Worm (Caenorhabditis elegans) whole organism, L1 larva: ENCODE results near the gene Y32B12A.5.

ENCODE experiments used
- C04F5.9 ChIP-seq: sonication (generic microtip); optimal IDR thresholded peaks from 2 replicates; lab custom pipeline; 2016; ENCODE audit warnings: missing genetic modification characterization, missing compliant biosample characterization
- aha-1 ChIP-seq: fragments of 150-350 bp; optimal IDR thresholded peaks from 2 replicates; lab custom pipeline; 2014; ENCODE audit warnings: missing biosample characterization, missing genetic modification characterization
- alr-1 ChIP-seq: fragments of 200-800 bp; sonication (Bioruptor generic); optimal IDR thresholded peaks from 2 replicates; lab custom pipeline; 2018; ENCODE audit warnings: borderline replicate concordance, mild to moderate bottlenecking, missing genetic modification characterization, missing compliant biosample characterization
- ama-1 ChIP-seq: fragments of 150-350 bp; optimal IDR thresholded peaks from 2 replicates; lab custom pipeline; 2014
- ceh-63 ChIP-seq: fragments of 200-800 bp; sonication (Bioruptor generic); optimal IDR thresholded peaks from 2 replicates; lab custom pipeline; 2018; ENCODE audit warnings: mild to moderate bottlenecking, missing genetic modification characterization, missing compliant biosample characterization
- ceh-90 ChIP-seq: sonication (generic microtip); optimal IDR thresholded peaks from 2 replicates; lab custom pipeline; 2016; ENCODE audit warnings: missing genetic modification characterization, missing compliant biosample characterization
- efl-1 ChIP-seq, 4 experiments: fragments of 150-350 bp; optimal IDR thresholded peaks in 3 of 4; peaks in 1 of 4; 1 replicate in 1 of 4; 2 replicates in 3 of 4; lab custom pipeline; 2014; ENCODE audit warnings: missing biosample characterization in 2 of 4, missing genetic modification characterization in 2 of 4, missing genetic modification reagents in 2 of 4
- efl-3 ChIP-seq: fragments of 200-800 bp; sonication (Bioruptor generic); optimal IDR thresholded peaks from 2 replicates; lab custom pipeline; 2018; ENCODE audit warnings: mild to moderate bottlenecking, missing genetic modification characterization, missing compliant biosample characterization
- egl-13 ChIP-seq: sonication (generic microtip); optimal IDR thresholded peaks from 2 replicates; lab custom pipeline; 2016; ENCODE audit warnings: missing genotype, missing genetic modification reagents, missing genetic modification characterization, missing compliant biosample characterization
- hlh-17 ChIP-seq: fragments of 200-800 bp; sonication (Bioruptor generic); optimal IDR thresholded peaks from 2 replicates; lab custom pipeline; 2018; ENCODE audit warnings: missing genetic modification characterization, mild to moderate bottlenecking, missing compliant biosample characterization, moderate library complexity, borderline replicate concordance
- isw-1 ChIP-seq: fragments of 200-800 bp; sonication (Bioruptor generic); IDR thresholded peaks from 2 replicates; pipeline ENCODE4 v1.3.6; 2022; ENCODE audit warnings: missing genetic modification characterization, missing compliant biosample characterization
- lin-14 ChIP-seq: fragments of 200-800 bp; sonication (Bioruptor generic); optimal IDR thresholded peaks from 2 replicates; lab custom pipeline; 2018; ENCODE audit warnings: mild to moderate bottlenecking, missing genetic modification characterization, moderate library complexity, missing compliant biosample characterization
- lin-15B ChIP-seq: fragments of 150-350 bp; sonication (generic microtip); optimal IDR thresholded peaks from 3 replicates; lab custom pipeline; 2014; ENCODE audit warnings: missing biosample characterization, missing genetic modification characterization
- lin-35 ChIP-seq, 2 experiments: fragments of 150-350 bp; optimal IDR thresholded peaks; 2 replicates each; lab custom pipeline; 2014; ENCODE audit warnings: missing biosample characterization in 2 of 2, missing genetic modification characterization in 2 of 2, missing genetic modification reagents in 2 of 2
- lir-3 ChIP-seq: sonication (generic microtip); optimal IDR thresholded peaks from 2 replicates; lab custom pipeline; 2016; ENCODE audit warnings: mild to moderate bottlenecking, missing genetic modification characterization, moderate library complexity, missing compliant biosample characterization; ENCODE audit not compliant: poor library complexity
- mab-9 ChIP-seq: fragments of 200-800 bp; sonication (Bioruptor generic); IDR thresholded peaks from 2 replicates; pipeline ENCODE4 v1.3.6; 2022; ENCODE audit warnings: missing genetic modification reagents, missing genetic modification characterization, missing compliant biosample characterization
- mef-2 ChIP-seq: fragments of 150-350 bp; optimal IDR thresholded peaks from 2 replicates; lab custom pipeline; 2014; ENCODE audit warnings: missing biosample characterization, missing genetic modification characterization
- nhr-237 ChIP-seq: fragments of 150-350 bp; optimal IDR thresholded peaks from 2 replicates; lab custom pipeline; 2014; ENCODE audit warnings: missing biosample characterization, missing genetic modification characterization
- nhr-47 ChIP-seq: sonication (generic microtip); optimal IDR thresholded peaks from 2 replicates; lab custom pipeline; 2016; ENCODE audit warnings: mild to moderate bottlenecking, missing genetic modification characterization, moderate library complexity, missing compliant biosample characterization
- nhr-71 ChIP-seq: sonication (generic microtip); optimal IDR thresholded peaks from 2 replicates; lab custom pipeline; 2016; ENCODE audit warnings: mild to moderate bottlenecking, missing genetic modification characterization, moderate library complexity, missing compliant biosample characterization
- nhr-77 ChIP-seq: fragments of 150-350 bp; optimal IDR thresholded peaks from 2 replicates; lab custom pipeline; 2014; ENCODE audit warnings: missing biosample characterization, missing genetic modification characterization
- nhr-84 ChIP-seq: sonication (generic microtip); optimal IDR thresholded peaks from 2 replicates; lab custom pipeline; 2017; ENCODE audit warnings: missing biosample characterization, missing genetic modification characterization
- nhr-85 ChIP-seq: sonication (generic microtip); peaks from one replicate; lab custom pipeline; 2016; ENCODE audit warnings: missing genetic modification characterization, inconsistent platforms, missing compliant biosample characterization
- pqm-1 ChIP-seq: sonication (generic microtip); optimal IDR thresholded peaks from 3 replicates; lab custom pipeline; 2017; ENCODE audit warnings: missing biosample characterization, missing genetic modification characterization
- rnt-1 ChIP-seq: sonication (generic microtip); optimal IDR thresholded peaks from 2 replicates; lab custom pipeline; 2016; ENCODE audit warnings: mild to moderate bottlenecking, missing genetic modification characterization, moderate library complexity, missing compliant biosample characterization
- skn-1 ChIP-seq: fragments of 150-350 bp; optimal IDR thresholded peaks from 2 replicates; lab custom pipeline; 2014; ENCODE audit warnings: missing biosample characterization, missing genetic modification characterization
- snpc-4 ChIP-seq: fragments of 150-350 bp; optimal IDR thresholded peaks from 2 replicates; lab custom pipeline; 2014; ENCODE audit warnings: missing biosample characterization, missing genetic modification characterization
- unc-30 ChIP-seq: sonication (generic microtip); optimal IDR thresholded peaks from 2 replicates; lab custom pipeline; 2017; ENCODE audit warnings: missing biosample characterization, missing genetic modification characterization
- unc-86 ChIP-seq: sonication (generic microtip); optimal IDR thresholded peaks from 2 replicates; lab custom pipeline; 2016; ENCODE audit warnings: missing genetic modification characterization, missing compliant biosample characterization
- unc-98 ChIP-seq: fragments of 200-800 bp; sonication (Bioruptor generic); IDR thresholded peaks from 2 replicates; pipeline ENCODE4 v1.3.6; 2022; ENCODE audit warnings: missing genetic modification characterization, missing compliant biosample characterization
- vab-15 ChIP-seq: sonication (generic microtip); optimal IDR thresholded peaks from 2 replicates; lab custom pipeline; 2017; ENCODE audit warnings: missing genotype, mild to moderate bottlenecking, missing genetic modification characterization, missing compliant biosample characterization
- zag-1 ChIP-seq: fragments of 150-350 bp; optimal IDR thresholded peaks from 2 replicates; lab custom pipeline; 2014; ENCODE audit warnings: missing biosample characterization, missing genetic modification characterization
- zip-4 ChIP-seq: fragments of 200-800 bp; sonication (Bioruptor generic); optimal IDR thresholded peaks from 2 replicates; lab custom pipeline; 2018; ENCODE audit warnings: mild to moderate bottlenecking, missing genetic modification characterization, moderate library complexity, missing compliant biosample characterization
- ztf-11 ChIP-seq, 2 experiments: sonication (generic microtip); optimal IDR thresholded peaks; 2 replicates each; lab custom pipeline; 2016 to 2017; ENCODE audit warnings: missing genetic modification characterization in 2 of 2, missing biosample characterization in 1 of 2, missing compliant biosample characterization in 1 of 2
- ztf-4 ChIP-seq: fragments of 150-350 bp; optimal IDR thresholded peaks from 2 replicates; lab custom pipeline; 2014; ENCODE audit warnings: missing biosample characterization, missing genetic modification characterization

The Y32B12A.5 gene

DNA sequence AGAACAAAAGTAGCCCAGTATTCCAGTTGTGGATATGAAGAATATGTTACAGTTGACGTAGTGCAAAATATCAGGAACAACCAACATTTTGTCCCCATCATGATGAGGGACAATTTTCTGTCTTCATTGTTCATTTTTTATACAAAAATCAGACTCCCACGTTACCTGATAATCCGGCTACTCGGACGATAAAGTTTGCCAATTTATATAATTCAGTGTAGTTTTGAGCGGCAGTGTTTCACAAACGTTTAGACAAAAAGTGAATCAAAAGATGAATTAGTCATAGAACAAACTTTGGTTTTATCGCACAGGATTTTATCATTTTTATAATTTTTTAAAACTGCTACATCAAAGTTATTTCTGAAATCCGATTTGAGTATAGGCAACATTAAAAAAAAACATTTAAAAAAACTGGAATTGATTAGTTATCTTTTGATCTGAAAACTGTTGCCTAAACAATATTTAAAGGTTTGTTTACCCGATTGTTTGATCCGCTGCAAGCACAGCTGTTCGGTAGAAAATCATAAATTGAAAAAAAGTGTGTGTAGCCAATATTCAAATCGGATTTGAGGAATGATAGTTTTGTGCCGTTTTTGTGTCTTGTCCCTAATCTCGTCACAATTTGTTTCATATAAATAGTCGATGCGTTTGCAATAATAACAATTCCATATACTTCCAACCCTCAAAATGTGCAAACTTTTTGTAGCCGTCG is 6.3 kb downstream of the Y32B12A.5 start, which contains the start of the genes F57E7.4 and spig-6:
TSS of gene F57E7.4 (minus strand) at position 101 of the 712 bp plus-strand sequence.
TSS of gene spig-6 (plus strand) at position 662 of the 712 bp plus-strand sequence.
- TF ChIP-seq nhr-71 (tag; lab: Kevin White, UChicago) (no peak), aha-1 (tag; lab: Kevin White, UChicago) (no peak), vab-15 (tag; lab: Kevin White, UChicago) (no peak), snpc-4 (tag; lab: Kevin White, UChicago) (no peak), mef-2 (tag; lab: Kevin White, UChicago) (no peak), lin-35 (GFP tag; optimal IDR thresholded peaks at IDR 0.05; lab: Kevin White, UChicago) (no peak)

- TF ChIP-seq efl-1 (optimal IDR thresholded peaks at IDR 0.05; lab: Kevin White, UChicago) (no peak), efl-1 (GFP tag; optimal IDR thresholded peaks at IDR 0.05 in 1 of 2; lab: Kevin White, UChicago) (peak in 1 of 2 experiments; percentile 16), nhr-77 (tag; lab: Kevin White, UChicago) (no peak)
Measured at ce11 chrV:16479275-16479674, 8.1 kb downstream of the Y32B12A.5 start, which contains the start of gene T08G3.11. T08G3.11 (minus strand) TSS chrV:16479375.

- no peak for TF ChIP-seq skn-1 (tag; lab: Kevin White, UChicago)
- no peak for TF ChIP-seq ceh-90 (tag; lab: Kevin White, UChicago)
- no peak for TF ChIP-seq zag-1 (tag; lab: Kevin White, UChicago)
- TF ChIP-seq unc-86 (tag; lab: Kevin White, UChicago), result no peak
- TF ChIP-seq alr-1 (tag; lab: Kevin White, UChicago), result no peak
- TF ChIP-seq nhr-237, result no peak
- TF ChIP-seq, all 84 proteins: peak for 0
Measured at ce11 chrV:16471995-16472563, 15.3 kb downstream of the Y32B12A.5 start, which contains the start of gene srw-35. srw-35 (plus strand) TSS chrV:16472513.

ce11 chrV:16470916-16471315 is 16.5 kb downstream of the Y32B12A.5 start, which contains the start of gene srh-138:
srh-138 (minus strand) TSS chrV:16471016.
- TF ChIP-seq lin-35 (GFP tag; optimal IDR thresholded peaks at IDR 0.05; lab: Kevin White, UChicago) (no peak), zip-4 (GFP tag; lab: Kevin White, UChicago) (no peak), alr-1 (tag; lab: Kevin White, UChicago) (no peak), ceh-63 (GFP tag; lab: Kevin White, UChicago) (no peak), efl-3 (GFP tag; lab: Kevin White, UChicago) (no peak), ztf-4 (no peak), C04F5.9 (tag; lab: Kevin White, UChicago) (no peak), lir-3 (no peak), nhr-47 (no peak)

ce11 chrV:16467840-16468239 is 19.5 kb downstream of the Y32B12A.5 start, which contains the start of gene sru-44:
sru-44 (minus strand) TSS chrV:16467940.
- TF ChIP-seq hlh-17 (GFP tag; lab: Kevin White, UChicago), result no peak
- TF ChIP-seq unc-30 (tag; lab: Kevin White, UChicago), result no peak

DNA sequence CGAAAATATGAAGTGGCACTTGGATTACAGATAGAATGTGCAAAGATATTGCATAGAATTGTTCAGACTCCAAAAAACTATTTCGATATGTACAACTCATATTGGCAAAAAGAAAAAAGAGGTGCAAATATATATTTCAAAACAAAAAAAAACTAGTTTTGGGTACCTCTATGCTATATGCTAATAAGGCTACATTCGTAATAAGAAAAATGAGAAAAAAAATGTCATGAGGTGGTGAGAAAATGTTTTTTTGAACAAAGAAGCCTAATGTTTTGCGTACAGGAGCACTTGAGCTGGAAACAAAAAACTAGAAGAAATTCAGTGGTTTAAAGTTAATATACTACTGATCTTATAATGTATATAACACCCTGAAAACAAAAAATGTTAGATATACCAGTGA is 26.5 kb downstream of the Y32B12A.5 start, which contains the start of gene srh-142:
TSS of gene srh-142 (minus strand) at position 101 of the 400 bp plus-strand sequence.
- TF ChIP-seq nhr-71 (tag; lab: Kevin White, UChicago) (no peak), efl-3 (GFP tag; lab: Kevin White, UChicago) (no peak), pqm-1 (tag; lab: Kevin White, UChicago) (no peak), mab-9 (no peak), rnt-1 (no peak), lin-15B (tag; lab: Kevin White, UChicago) (no peak), nhr-85 (tag; lab: Kevin White, UChicago) (no peak), nhr-237 (no peak), unc-98 (GFP tag; lab: Robert Waterston, UW) (no peak), ama-1 (no peak), isw-1 (GFP tag; lab: Robert Waterston, UW) (no peak), lin-14 (GFP tag; lab: Kevin White, UChicago) (no peak), nhr-77 (tag; lab: Kevin White, UChicago) (no peak), alr-1 (tag; lab: Kevin White, UChicago) (no peak), egl-13 (tag; lab: Kevin White, UChicago) (no peak), lir-3 (no peak), ztf-11 (tag; optimal IDR thresholded peaks at IDR 0.05; lab: Kevin White, UChicago) (no peak), nhr-84 (no peak)
